Fruit fly (Drosophila melanogaster): ENCODE measurements around the gene CG34437.

- TF ChIP-seq Hnf4 (GFP tag; optimal IDR thresholded peaks at IDR 0.05) (no peak), pan (optimal IDR thresholded peaks at IDR 0.05) (no peak), GATAd (GFP tag; optimal IDR thresholded peaks at IDR 0.05) (no peak), usp (GFP tag; optimal IDR thresholded peaks at IDR 0.05) (no peak), h (GFP tag; optimal IDR thresholded peaks at IDR 0.05) (no peak), Myc (optimal IDR thresholded peaks at IDR 0.05) (no peak), dl (GFP tag; optimal IDR thresholded peaks at IDR 0.05; ENCODE audit: insufficient read depth in 1 of 2, partially characterized antibody in 2 of 2) (no peak), psq (GFP tag; optimal IDR thresholded peaks at IDR 0.05) (no peak), lola (GFP tag; optimal IDR thresholded peaks at IDR 0.05) (no peak)
Measured at dm6 chr3R:28282280-28282679, 1.2 kb upstream of the CG34437 start, which contains the start of gene CG34436.

Data from whole organism, wandering third instar larva.